Fruit fly (Drosophila melanogaster) whole organism, embryonic: ENCODE measurements around the gene Arfip.

Source experiments
- Atf3 ChIP-seq: fragments of 200-800 bp; sonication (Bioruptor generic); optimal IDR thresholded peaks from 3 replicates; lab custom pipeline; 2016; ENCODE audit warnings: missing biosample characterization, missing genetic modification characterization
- CG10462 ChIP-seq: fragments of 200-800 bp; sonication (Bioruptor generic); optimal IDR thresholded peaks from 2 replicates; lab custom pipeline; 2016; ENCODE audit warnings: missing biosample characterization, missing genetic modification characterization
- CG10959 ChIP-seq: fragments of 200-800 bp; sonication (Bioruptor generic); IDR thresholded peaks from 2 replicates; pipeline ENCODE4 v1.3.6; 2022; ENCODE audit warnings: missing biosample characterization, missing genetic modification characterization
- CG11247 ChIP-seq: fragments of 200-800 bp; sonication (Bioruptor generic); IDR thresholded peaks from 2 replicates; pipeline ENCODE4 v1.3.6; 2022; ENCODE audit warnings: missing biosample characterization, missing genetic modification characterization
- CG11504 ChIP-seq: fragments of 200-800 bp; sonication (Bioruptor generic); optimal IDR thresholded peaks from 3 replicates; lab custom pipeline; 2019; ENCODE audit warnings: missing biosample characterization, mild to moderate bottlenecking, missing genetic modification characterization, moderate library complexity
- CG12104 ChIP-seq: fragments of 200-800 bp; sonication (Bioruptor generic); optimal IDR thresholded peaks from 3 replicates; lab custom pipeline; 2016; ENCODE audit warnings: missing biosample characterization, missing genetic modification characterization
- CG15269 ChIP-seq: fragments of 200-800 bp; sonication (Bioruptor generic); optimal IDR thresholded peaks from 2 replicates; lab custom pipeline; 2018; ENCODE audit warnings: missing biosample characterization, mild to moderate bottlenecking, missing genetic modification characterization, moderate library complexity
- CG15696 ChIP-seq: fragments of 200-800 bp; sonication (Bioruptor generic); optimal IDR thresholded peaks from 2 replicates; lab custom pipeline; 2019; ENCODE audit warnings: missing biosample characterization, mild to moderate bottlenecking, missing genetic modification characterization, moderate library complexity
- CG1603 ChIP-seq: fragments of 200-800 bp; sonication (Bioruptor generic); optimal IDR thresholded peaks from 2 replicates; lab custom pipeline; 2019; ENCODE audit warnings: missing biosample characterization, mild to moderate bottlenecking, missing genetic modification characterization, moderate library complexity
- CG16815 ChIP-seq: fragments of 200-800 bp; sonication (Bioruptor generic); optimal IDR thresholded peaks from 3 replicates; lab custom pipeline; 2017; ENCODE audit warnings: missing biosample characterization, mild to moderate bottlenecking, missing genetic modification characterization
- CG2678 ChIP-seq: fragments of 200-800 bp; sonication (Bioruptor generic); optimal IDR thresholded peaks from 3 replicates; lab custom pipeline; 2019; ENCODE audit warnings: missing biosample characterization, mild to moderate bottlenecking, missing genetic modification characterization, moderate library complexity
- CG31441 ChIP-seq: fragments of 200-800 bp; sonication (Bioruptor generic); IDR thresholded peaks from 2 replicates; pipeline ENCODE4 v1.3.6; 2022; ENCODE audit warnings: missing biosample characterization, missing genetic modification characterization
- CG3163 ChIP-seq: fragments of 200-800 bp; sonication (Bioruptor generic); optimal IDR thresholded peaks from 3 replicates; lab custom pipeline; 2016; ENCODE audit warnings: missing biosample characterization, missing genetic modification characterization
- CG4854 ChIP-seq: fragments of 200-800 bp; sonication (Bioruptor generic); optimal IDR thresholded peaks from 2 replicates; lab custom pipeline; 2016; ENCODE audit warnings: missing biosample characterization, missing genetic modification characterization, inconsistent platforms
- CG6175 ChIP-seq: fragments of 200-800 bp; sonication (Bioruptor generic); IDR thresholded peaks from 3 replicates; pipeline ENCODE4 v1.3.6; 2022; ENCODE audit warnings: missing biosample characterization, missing genetic modification characterization
- CG6272 ChIP-seq: fragments of 200-800 bp; sonication (Bioruptor generic); IDR thresholded peaks from 2 replicates; pipeline ENCODE4 v1.3.6; 2022; ENCODE audit warnings: missing biosample characterization, missing genetic modification characterization
- CG6683 ChIP-seq: fragments of 200-800 bp; sonication (Bioruptor generic); optimal IDR thresholded peaks from 2 replicates; lab custom pipeline; 2017; ENCODE audit warnings: missing biosample characterization, mild to moderate bottlenecking, missing genetic modification characterization, missing genetic modification reagents
- CG7357 ChIP-seq: fragments of 200-800 bp; sonication (Bioruptor generic); IDR thresholded peaks from 3 replicates; pipeline ENCODE4 v1.3.6; 2022; ENCODE audit warnings: missing biosample characterization, missing genetic modification characterization
- CG8478 ChIP-seq: fragments of >200 bp; optimal IDR thresholded peaks from 2 replicates; lab custom pipeline; 2018
- CG8765 ChIP-seq: fragments of 200-800 bp; sonication (Bioruptor generic); IDR thresholded peaks from 2 replicates; pipeline ENCODE4 v1.3.6; 2022; ENCODE audit warnings: missing biosample characterization, missing genetic modification characterization
- CG8944 ChIP-seq: fragments of 200-800 bp; sonication (Bioruptor generic); optimal IDR thresholded peaks from 3 replicates; lab custom pipeline; 2016; ENCODE audit warnings: missing biosample characterization, missing genetic modification characterization
- CHES-1-like ChIP-seq: fragments of 200-800 bp; sonication (Bioruptor generic); optimal IDR thresholded peaks from 2 replicates; lab custom pipeline; 2016; ENCODE audit warnings: missing biosample characterization, missing genetic modification characterization
- D19B ChIP-seq: fragments of 200-800 bp; sonication (Bioruptor generic); optimal IDR thresholded peaks from 2 replicates; lab custom pipeline; 2017; ENCODE audit warnings: missing biosample characterization, mild to moderate bottlenecking, missing genetic modification characterization
- Dbx ChIP-seq: fragments of 200-800 bp; sonication (Bioruptor generic); IDR thresholded peaks from 3 replicates; pipeline ENCODE4 v1.3.6; 2022; ENCODE audit warnings: missing biosample characterization, missing genetic modification characterization
- Dek ChIP-seq: fragments of 200-800 bp; sonication (Bioruptor generic); optimal IDR thresholded peaks from 3 replicates; lab custom pipeline; 2019; ENCODE audit warnings: missing biosample characterization, mild to moderate bottlenecking, missing genetic modification characterization, moderate library complexity
- ERR ChIP-seq: fragments of 200-800 bp; sonication (Bioruptor generic); optimal IDR thresholded peaks from 2 replicates; lab custom pipeline; 2016; ENCODE audit warnings: missing biosample characterization, missing genetic modification characterization
- Fer3 ChIP-seq: fragments of 200-800 bp; sonication (Bioruptor generic); optimal IDR thresholded peaks from 2 replicates; lab custom pipeline; 2018; ENCODE audit warnings: missing biosample characterization, mild to moderate bottlenecking, missing genetic modification characterization, moderate library complexity
- Hr3 ChIP-seq: fragments of 200-800 bp; sonication (Bioruptor generic); optimal IDR thresholded peaks from 3 replicates; lab custom pipeline; 2016; ENCODE audit warnings: missing biosample characterization, missing genetic modification characterization
- Kr ChIP-seq: fragments of 200-800 bp; sonication (Bioruptor generic); optimal IDR thresholded peaks from 2 replicates; lab custom pipeline; 2017; ENCODE audit warnings: missing biosample characterization, mild to moderate bottlenecking, missing genetic modification characterization
- Mes4 ChIP-seq: fragments of 200-800 bp; sonication (Bioruptor generic); optimal IDR thresholded peaks from 2 replicates; lab custom pipeline; 2016; ENCODE audit warnings: missing biosample characterization, missing genetic modification characterization
- Scr ChIP-seq: fragments of 200-800 bp; sonication (Bioruptor generic); IDR thresholded peaks from 2 replicates; pipeline ENCODE4 v1.3.6; 2022; ENCODE audit warnings: missing biosample characterization, missing genetic modification characterization; ENCODE audit not compliant: partially characterized antibody
- Ssrp ChIP-seq: fragments of 200-800 bp; sonication (Bioruptor generic); optimal IDR thresholded peaks from 2 replicates; lab custom pipeline; 2018; ENCODE audit warnings: missing biosample characterization, mild to moderate bottlenecking, missing genetic modification characterization, moderate library complexity
- Tbp ChIP-seq: fragments of >200 bp; optimal IDR thresholded peaks from 2 replicates; lab custom pipeline; 2018; ENCODE audit warnings: missing biosample characterization, missing genetic modification characterization
- Xrp1 ChIP-seq: fragments of 200-800 bp; sonication (Bioruptor generic); IDR thresholded peaks from 2 replicates; pipeline ENCODE4 v1.3.6; 2022; ENCODE audit warnings: missing biosample characterization, missing genetic modification characterization
- ara ChIP-seq: fragments of 200-800 bp; sonication (Bioruptor generic); IDR thresholded peaks from 2 replicates; pipeline ENCODE4 v1.3.6; 2022; ENCODE audit warnings: missing biosample characterization, missing genetic modification characterization
- cad ChIP-seq: fragments of >200 bp; optimal IDR thresholded peaks from 2 replicates; lab custom pipeline; 2017; ENCODE audit warnings: missing biosample characterization, missing genetic modification characterization
- fd64A ChIP-seq: fragments of 200-800 bp; sonication (Bioruptor generic); optimal IDR thresholded peaks from 3 replicates; lab custom pipeline; 2018; ENCODE audit warnings: missing biosample characterization, mild to moderate bottlenecking, missing genetic modification characterization
- hb ChIP-seq: fragments of 200-800 bp; sonication (Bioruptor generic); IDR thresholded peaks from 3 replicates; pipeline ENCODE4 v1.3.6; 2022; ENCODE audit warnings: missing biosample characterization, missing genetic modification characterization; ENCODE audit not compliant: partially characterized antibody
- hkb ChIP-seq, 2 experiments: fragments of 200-800 bp in 1 of 2; fragments of >200 bp in 1 of 2; sonication (Bioruptor generic) in 1 of 2; IDR thresholded peaks in 1 of 2; optimal IDR thresholded peaks in 1 of 2; 2 replicates each; pipeline versions ENCODE4 v1.3.6 to Lab custom; 2017 to 2022; ENCODE audit warnings: missing biosample characterization in 1 of 2, missing genetic modification characterization in 1 of 2
- ken ChIP-seq: fragments of 200-800 bp; sonication (Bioruptor generic); IDR thresholded peaks from 3 replicates; pipeline ENCODE4 v1.3.6; 2022; ENCODE audit warnings: missing biosample characterization, missing genetic modification characterization
- onecut ChIP-seq: fragments of 200-800 bp; sonication (Bioruptor generic); IDR thresholded peaks from 2 replicates; pipeline ENCODE4 v1.3.6; 2022; ENCODE audit warnings: missing biosample characterization, missing genetic modification characterization
- pan ChIP-seq, 4 experiments: fragments of >200 bp in 3 of 4; fragments of 200-800 bp in 1 of 4; sonication (Bioruptor generic) in 1 of 4; optimal IDR thresholded peaks in 3 of 4; IDR thresholded peaks in 1 of 4; 2 replicates each; pipeline versions ENCODE4 v1.3.6 to Lab custom; 2017 to 2022; ENCODE audit warnings: missing biosample characterization in 2 of 4, missing genetic modification characterization in 2 of 4, mixed read lengths in 1 of 4
- pros ChIP-seq: fragments of 200-800 bp; sonication (Bioruptor generic); optimal IDR thresholded peaks from 3 replicates; lab custom pipeline; 2019; ENCODE audit warnings: missing biosample characterization, mild to moderate bottlenecking, missing genetic modification characterization, moderate library complexity
- ro ChIP-seq: fragments of 200-800 bp; sonication (Bioruptor generic); IDR thresholded peaks from 2 replicates; pipeline ENCODE4 v1.3.6; 2022; ENCODE audit warnings: missing biosample characterization, missing genetic modification characterization
- schlank ChIP-seq: fragments of 200-800 bp; sonication (Bioruptor generic); optimal IDR thresholded peaks from 2 replicates; lab custom pipeline; 2018; ENCODE audit warnings: missing biosample characterization, mild to moderate bottlenecking, missing genetic modification characterization
- sr ChIP-seq: fragments of 200-800 bp; sonication (Bioruptor generic); IDR thresholded peaks from 3 replicates; pipeline ENCODE4 v1.3.6; 2022; ENCODE audit warnings: missing biosample characterization, missing genetic modification characterization
- unpg ChIP-seq: fragments of 200-800 bp; sonication (Bioruptor generic); optimal IDR thresholded peaks from 3 replicates; lab custom pipeline; 2018; ENCODE audit warnings: missing biosample characterization, mild to moderate bottlenecking, missing genetic modification characterization, moderate library complexity
- vnd ChIP-seq: fragments of 200-800 bp; sonication (Bioruptor generic); IDR thresholded peaks from 3 replicates; pipeline ENCODE4 v1.3.6; 2022; ENCODE audit warnings: missing biosample characterization, missing genetic modification characterization; ENCODE audit not compliant: partially characterized antibody
- vvl ChIP-seq: fragments of 200-800 bp; sonication (Bioruptor generic); IDR thresholded peaks from 2 replicates; pipeline ENCODE4 v1.3.6; 2022; ENCODE audit warnings: missing biosample characterization, missing genetic modification characterization
- zfh2 ChIP-seq: fragments of 200-800 bp; sonication (Bioruptor generic); optimal IDR thresholded peaks from 2 replicates; lab custom pipeline; 2016; ENCODE audit warnings: missing biosample characterization, missing genetic modification characterization

The Arfip gene

dm6 chr3R:11214449-11214950, 20.3 kb downstream of the Arfip start, which contains the start of gene ZnT86D (continued):
- TF ChIP-seq CG11504 (tag; lab: Kevin White, UChicago) (peak; percentile 72), CG6683 (GFP tag; lab: Kevin White, UChicago) (peak; percentile 22), CG2678 (tag; lab: Kevin White, UChicago) (peak; percentile 83), Dek (peak; percentile 72), CG8944 (GFP tag; lab: Kevin White, UChicago) (peak; percentile 4), zfh2 (GFP tag; lab: Kevin White, UChicago) (peak; percentile 72), Dbx (peak; percentile 58; the same call in 2 of the 3 replicates), CG12104 (peak; percentile 20), CG3163 (GFP tag; lab: Kevin White, UChicago) (peak; percentile 47), Atf3 (GFP tag; lab: Kevin White, UChicago) (peak; percentile 39), Mes4 (GFP tag; lab: Kevin White, UChicago) (peak; percentile 26), CG7357 (GFP tag; lab: Robert Waterston, UW) (peak; percentile 24; the same call in 1 of the 3 replicates), pros (GFP tag; lab: Kevin White, UChicago) (peak; percentile 40), CG4854 (GFP tag; lab: Kevin White, UChicago) (no peak), pan (optimal IDR thresholded peaks at IDR 0.05; lab: Kevin White, UChicago) (no peak), pan (GFP tag; optimal IDR thresholded peaks at IDR 0.05 in 1 of 2, IDR thresholded peaks at IDR 0.05 in 1 of 2) (no peak), CG8765 (GFP tag; lab: Robert Waterston, UW) (no peak), Xrp1 (GFP tag; lab: Robert Waterston, UW) (peak; percentile 30; the same call in 1 of the 2 replicates), Kr (GFP tag; lab: Kevin White, UChicago) (no peak), vvl (GFP tag; lab: Robert Waterston, UW) (peak; percentile 24; the same call in 1 of the 2 replicates), ken (GFP tag; lab: Robert Waterston, UW) (0 out of 3 replicates have a peak, but pooled peaks have one; percentile 4), Ssrp (peak; percentile 36), CG16815 (GFP tag; lab: Kevin White, UChicago) (peak; percentile 49), sr (GFP tag; lab: Robert Waterston, UW) (no peak), fd64A (GFP tag; lab: Kevin White, UChicago) (no peak), CG10462 (GFP tag; lab: Kevin White, UChicago) (no peak), hb (no peak), CG8478 (lab: Kevin White, UChicago) (no peak), ro (GFP tag; lab: Robert Waterston, UW) (no peak), CG1603 (tag; lab: Kevin White, UChicago) (peak; percentile 26), cad (GFP tag; lab: Kevin White, UChicago) (no peak), vnd (GFP tag; lab: Robert Waterston, UW) (no peak), CG15696 (peak; percentile 55), CG10959 (GFP tag; lab: Robert Waterston, UW) (no peak), Tbp (GFP tag; lab: Kevin White, UChicago) (no peak), schlank (tag; lab: Kevin White, UChicago) (peak; percentile 57), CHES-1-like (peak; percentile 75), CG15269 (tag; lab: Kevin White, UChicago) (peak; percentile 72), unpg (peak; percentile 58), Fer3 (peak; percentile 70), CG31441 (GFP tag; lab: Robert Waterston, UW) (peak; percentile 72), CG6175 (GFP tag; lab: Robert Waterston, UW) (no peak), onecut (no peak), Hr3 (GFP tag; lab: Kevin White, UChicago) (peak; percentile 63), ERR (GFP tag; lab: Kevin White, UChicago) (no peak), Scr (no peak), D19B (GFP tag; lab: Kevin White, UChicago) (peak; percentile 64), CG11247 (GFP tag; lab: Robert Waterston, UW) (no peak), hkb (optimal IDR thresholded peaks at IDR 0.05; lab: Kevin White, UChicago) (no peak), hkb (GFP tag; IDR thresholded peaks at IDR 0.05; lab: Robert Waterston, UW) (0 out of 2 replicates have a peak, but pooled peaks have one; percentile 6), ara (GFP tag; lab: Robert Waterston, UW) (0 out of 2 replicates have a peak, but pooled peaks have one; percentile 8), CG6272 (no peak)
